Worm (Caenorhabditis elegans): Measurements from ENCODE around the gene nas-32.

The nas-32 gene

ce11 chrV:858841-859456 is 40.0 kb downstream of the nas-32 start:
- no peak for TF ChIP-seq hnd-1 (tag; optimal IDR thresholded peaks at IDR 0.05)
- peak; percentile 62 for TF ChIP-seq pes-1 (GFP tag; IDR thresholded peaks at IDR 0.05)
- TF ChIP-seq tra-4 (tag; optimal IDR thresholded peaks at IDR 0.05): no peak
- TF ChIP-seq flt-1 (GFP tag; IDR thresholded peaks at IDR 0.05): peak; percentile 44; the same call in 1 of the 2 replicates
- TF ChIP-seq ceh-36 (tag; optimal IDR thresholded peaks at IDR 0.05): no peak

- no peak for TF ChIP-seq scrt-1 (GFP tag; IDR thresholded peaks at IDR 0.05)
- no peak for TF ChIP-seq tbx-11 (GFP tag; IDR thresholded peaks at IDR 0.05)
- no peak for TF ChIP-seq ama-1 (optimal IDR thresholded peaks at IDR 0.05)
- no peak for TF ChIP-seq B0310.2 (tag; optimal IDR thresholded peaks at IDR 0.05)
- TF ChIP-seq tra-4 (tag; optimal IDR thresholded peaks at IDR 0.05): no peak
- no peak for TF ChIP-seq ceh-36 (tag; optimal IDR thresholded peaks at IDR 0.05)
- TF ChIP-seq tbx-37 (GFP tag; conservative IDR thresholded peaks at IDR 0.05): no peak
- no peak for TF ChIP-seq F13C5.2 (tag; optimal IDR thresholded peaks at IDR 0.05)
- TF ChIP-seq sea-1 (GFP tag; conservative IDR thresholded peaks at IDR 0.05): no peak
Measured at ce11 chrV:856549-856948, 42.4 kb downstream of the nas-32 start, which contains the start of gene K09C6.2. K09C6.2 (plus strand) TSS chrV:856849.

- no peak for TF ChIP-seq scrt-1 (GFP tag; IDR thresholded peaks at IDR 0.05)
- TF ChIP-seq pes-1 (GFP tag; IDR thresholded peaks at IDR 0.05): no peak
- no peak for TF ChIP-seq ama-1 (optimal IDR thresholded peaks at IDR 0.05)
- no peak for TF ChIP-seq hmg-4 (GFP tag; optimal IDR thresholded peaks at IDR 0.05)
- TF ChIP-seq hnd-1 (tag; optimal IDR thresholded peaks at IDR 0.05): no peak
- no peak for TF ChIP-seq F13C5.2 (tag; optimal IDR thresholded peaks at IDR 0.05)
- TF ChIP-seq tbx-37 (GFP tag; conservative IDR thresholded peaks at IDR 0.05): no peak
- no peak for TF ChIP-seq tbx-11 (GFP tag; IDR thresholded peaks at IDR 0.05)
- TF ChIP-seq sea-1 (GFP tag; conservative IDR thresholded peaks at IDR 0.05): no peak
- TF ChIP-seq ceh-36 (tag; optimal IDR thresholded peaks at IDR 0.05): no peak
- no peak for TF ChIP-seq B0310.2 (tag; optimal IDR thresholded peaks at IDR 0.05)
- TF ChIP-seq flt-1 (GFP tag; IDR thresholded peaks at IDR 0.05): no peak
- no peak for TF ChIP-seq hmbx-1 (tag; optimal IDR thresholded peaks at IDR 0.05)
- TF ChIP-seq tra-4 (tag; optimal IDR thresholded peaks at IDR 0.05): no peak
- no peak for TF ChIP-seq ets-7 (tag; optimal IDR thresholded peaks at IDR 0.05)
- TF ChIP-seq ceh-13 (GFP tag; optimal IDR thresholded peaks at IDR 0.05): no peak
- TF ChIP-seq aly-1 (tag; optimal IDR thresholded peaks at IDR 0.05): no peak
Measured at ce11 chrV:854966-855365, 44.0 kb downstream of the nas-32 start, which contains the start of gene K09C6.9. K09C6.9 (minus strand) TSS chrV:855066.

- TF ChIP-seq flt-1 (GFP tag; IDR thresholded peaks at IDR 0.05) (no peak), aly-1 (tag; optimal IDR thresholded peaks at IDR 0.05) (no peak), ama-1 (optimal IDR thresholded peaks at IDR 0.05) (no peak), hnd-1 (tag; optimal IDR thresholded peaks at IDR 0.05) (no peak), tbx-37 (GFP tag; conservative IDR thresholded peaks at IDR 0.05) (no peak), ceh-36 (tag; optimal IDR thresholded peaks at IDR 0.05) (no peak)
Measured at ce11 chrV:852184-852583, 46.8 kb downstream of the nas-32 start, which contains the start of gene K09C6.3. K09C6.3 (plus strand) TSS chrV:852484.

DNA sequence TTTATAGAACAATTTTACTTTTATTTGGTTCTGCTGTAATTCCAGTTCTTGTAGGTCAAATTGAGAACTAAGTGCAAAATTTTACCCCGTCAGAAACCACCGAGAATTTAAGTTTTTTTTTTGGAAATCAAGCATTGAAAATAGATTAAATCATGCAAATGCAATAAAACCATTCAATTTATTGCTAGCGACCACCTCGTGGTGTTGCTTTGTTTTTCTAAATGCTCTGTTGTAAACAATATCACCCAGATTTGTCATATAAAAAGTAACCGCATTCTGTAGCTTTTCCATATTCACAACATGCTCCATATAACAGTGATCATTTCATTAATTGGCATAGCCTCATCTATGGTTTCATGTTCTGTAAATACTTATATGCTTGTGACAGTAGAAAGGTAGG is 49.5 kb downstream of the nas-32 start, which contains the start of gene srbc-12:
Gene srbc-12 (plus strand): TSS at position 301 of the 400 bp plus-strand sequence.
- TF ChIP-seq ama-1 (optimal IDR thresholded peaks at IDR 0.05) (no peak), aly-1 (tag; optimal IDR thresholded peaks at IDR 0.05) (no peak), flt-1 (GFP tag; IDR thresholded peaks at IDR 0.05) (no peak), scrt-1 (GFP tag; IDR thresholded peaks at IDR 0.05) (no peak), ceh-36 (tag; optimal IDR thresholded peaks at IDR 0.05) (no peak), hnd-1 (tag; optimal IDR thresholded peaks at IDR 0.05) (no peak), pes-1 (GFP tag; IDR thresholded peaks at IDR 0.05) (no peak), sea-1 (GFP tag; conservative IDR thresholded peaks at IDR 0.05) (no peak), tbx-37 (GFP tag; conservative IDR thresholded peaks at IDR 0.05) (no peak), hmbx-1 (tag; optimal IDR thresholded peaks at IDR 0.05) (no peak), ets-7 (tag; optimal IDR thresholded peaks at IDR 0.05) (no peak), tra-4 (tag; optimal IDR thresholded peaks at IDR 0.05) (no peak), tbx-11 (GFP tag; IDR thresholded peaks at IDR 0.05) (no peak), hmg-4 (GFP tag; optimal IDR thresholded peaks at IDR 0.05) (no peak), ceh-13 (GFP tag; optimal IDR thresholded peaks at IDR 0.05) (no peak), B0310.2 (tag; optimal IDR thresholded peaks at IDR 0.05) (no peak)

ce11 chrV:849042-849441 is 49.9 kb downstream of the nas-32 start:
- no peak for TF ChIP-seq ceh-36 (tag; optimal IDR thresholded peaks at IDR 0.05)
- no peak for TF ChIP-seq B0310.2 (tag; optimal IDR thresholded peaks at IDR 0.05)
- no peak for TF ChIP-seq aly-1 (tag; optimal IDR thresholded peaks at IDR 0.05)
- no peak for TF ChIP-seq ceh-13 (GFP tag; optimal IDR thresholded peaks at IDR 0.05)

DNA sequence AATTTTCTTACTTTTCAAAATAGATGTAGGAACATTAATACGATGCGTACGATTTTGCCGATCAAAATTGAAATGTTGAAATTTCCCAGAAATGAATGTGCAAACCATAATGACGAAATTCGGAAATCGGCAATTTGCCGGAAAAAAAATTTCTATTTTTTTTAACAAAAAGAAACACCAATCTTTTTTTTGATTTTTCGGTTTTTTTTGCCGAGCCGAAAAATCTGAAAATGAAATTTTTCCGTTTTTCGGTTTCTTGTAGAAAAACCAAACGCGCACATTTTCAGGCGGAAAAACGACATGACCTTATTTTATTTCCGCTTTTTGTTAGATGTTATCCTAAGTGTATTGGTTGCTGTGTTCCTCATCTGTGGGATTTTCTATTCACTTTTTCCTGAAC is 51.5 kb downstream of the nas-32 start, which contains the start of gene srbc-13:
Gene srbc-13 (plus strand): TSS at position 301 of the 400 bp plus-strand sequence.
- TF ChIP-seq scrt-1 (GFP tag; IDR thresholded peaks at IDR 0.05) (no peak), ama-1 (optimal IDR thresholded peaks at IDR 0.05) (no peak), hnd-1 (tag; optimal IDR thresholded peaks at IDR 0.05) (no peak), flt-1 (GFP tag; IDR thresholded peaks at IDR 0.05) (no peak), F13C5.2 (tag; optimal IDR thresholded peaks at IDR 0.05) (no peak), hmg-4 (GFP tag; optimal IDR thresholded peaks at IDR 0.05) (no peak), tra-4 (tag; optimal IDR thresholded peaks at IDR 0.05) (no peak), hmbx-1 (tag; optimal IDR thresholded peaks at IDR 0.05) (no peak), B0310.2 (tag; optimal IDR thresholded peaks at IDR 0.05) (no peak), ets-7 (tag; optimal IDR thresholded peaks at IDR 0.05) (no peak), aly-1 (tag; optimal IDR thresholded peaks at IDR 0.05) (no peak), tbx-37 (GFP tag; conservative IDR thresholded peaks at IDR 0.05) (no peak), ceh-36 (tag; optimal IDR thresholded peaks at IDR 0.05) (no peak)
